Fruit fly (Drosophila melanogaster): ENCODE data around the gene laza.

Gene laza

dm6 chr3L:22460918-22461634 is at the start of gene laza (continued):
- TF ChIP-seq wdn (GFP tag; IDR thresholded peaks at IDR 0.05) = no peak
- TF ChIP-seq tll (GFP tag; optimal IDR thresholded peaks at IDR 0.05) = no peak
- TF ChIP-seq h (optimal IDR thresholded peaks at IDR 0.05) = no peak
- TF ChIP-seq HmgZ (tag; optimal IDR thresholded peaks at IDR 0.05) = peak; percentile 59
- TF ChIP-seq Meics (GFP tag; optimal IDR thresholded peaks at IDR 0.05) = peak; percentile 82
- TF ChIP-seq fu2 (GFP tag; optimal IDR thresholded peaks at IDR 0.05) = no peak
- TF ChIP-seq inv (GFP tag; IDR thresholded peaks at IDR 0.05; ENCODE audit: partially characterized antibody) = no peak
- TF ChIP-seq usp (GFP tag; optimal IDR thresholded peaks at IDR 0.05) = no peak
- no peak for TF ChIP-seq pita (GFP tag; optimal IDR thresholded peaks at IDR 0.05)
- no peak for TF ChIP-seq CG7745 (tag; optimal IDR thresholded peaks at IDR 0.05)
- no peak for TF ChIP-seq CG11696 (GFP tag; IDR thresholded peaks at IDR 0.05)
- no peak for TF ChIP-seq kni (GFP tag; optimal IDR thresholded peaks at IDR 0.05)
- TF ChIP-seq CG43689 (GFP tag; IDR thresholded peaks at IDR 0.05) = no peak
- TF ChIP-seq chif (GFP tag; optimal IDR thresholded peaks at IDR 0.05) = no peak
- no peak for TF ChIP-seq gt (GFP tag; IDR thresholded peaks at IDR 0.05)
- no peak for TF ChIP-seq Usf (GFP tag; optimal IDR thresholded peaks at IDR 0.05)
- no peak for TF ChIP-seq Awh (GFP tag; IDR thresholded peaks at IDR 0.05)
- TF ChIP-seq CG11456 (GFP tag; IDR thresholded peaks at IDR 0.05) = no peak
- no peak for TF ChIP-seq CG33213 (GFP tag; optimal IDR thresholded peaks at IDR 0.05)
- no peak for TF ChIP-seq Abd-B (GFP tag; optimal IDR thresholded peaks at IDR 0.05)
- TF ChIP-seq danr (GFP tag; IDR thresholded peaks at IDR 0.05) = no peak
- TF ChIP-seq her (GFP tag; optimal IDR thresholded peaks at IDR 0.05) = no peak
- TF ChIP-seq NK7.1 (GFP tag; optimal IDR thresholded peaks at IDR 0.05) = no peak
- no peak for TF ChIP-seq ase (GFP tag; IDR thresholded peaks at IDR 0.05)
- TF ChIP-seq tap (tag; optimal IDR thresholded peaks at IDR 0.05) = no peak
- no peak for TF ChIP-seq tna (GFP tag; IDR thresholded peaks at IDR 0.05; ENCODE audit: partially characterized antibody)
- no peak for TF ChIP-seq klu (GFP tag; IDR thresholded peaks at IDR 0.05)
- no peak for TF ChIP-seq CG10274 (GFP tag; optimal IDR thresholded peaks at IDR 0.05)
- no peak for TF ChIP-seq dmrt11E (tag; optimal IDR thresholded peaks at IDR 0.05)
- no peak for TF ChIP-seq CG12071 (GFP tag; optimal IDR thresholded peaks at IDR 0.05)
- TF ChIP-seq aop (GFP tag; IDR thresholded peaks at IDR 0.05) = no peak
- TF ChIP-seq CG18599 (GFP tag; optimal IDR thresholded peaks at IDR 0.05) = no peak
- no peak for TF ChIP-seq yki (optimal IDR thresholded peaks at IDR 0.05)
- TF ChIP-seq Oli (tag; optimal IDR thresholded peaks at IDR 0.05) = peak; percentile 17
- no peak for TF ChIP-seq CG5953 (GFP tag; IDR thresholded peaks at IDR 0.05)
- peak; percentile 31; the same call in 1 of the 2 replicates for TF ChIP-seq amos (GFP tag; IDR thresholded peaks at IDR 0.05; ENCODE audit: partially characterized antibody)
- no peak for TF ChIP-seq trem (tag; optimal IDR thresholded peaks at IDR 0.05)
- TF ChIP-seq org-1 (GFP tag; optimal IDR thresholded peaks at IDR 0.05) = no peak
- TF ChIP-seq CG4404 (GFP tag; IDR thresholded peaks at IDR 0.05) = 0 out of 2 replicates have a peak, but pooled peaks have one; percentile 7
- no peak for TF ChIP-seq NC2α (GFP tag; optimal IDR thresholded peaks at IDR 0.05)
- TF ChIP-seq CG5180 (GFP tag; optimal IDR thresholded peaks at IDR 0.05) = peak; percentile 84
- no peak for TF ChIP-seq CG9215 (GFP tag; IDR thresholded peaks at IDR 0.05)
- no peak for TF ChIP-seq CG1233 (GFP tag; optimal IDR thresholded peaks at IDR 0.05)
- TF ChIP-seq dmrt99B (tag; optimal IDR thresholded peaks at IDR 0.05) = no peak
- TF ChIP-seq Max (GFP tag; optimal IDR thresholded peaks at IDR 0.05) = no peak
- TF ChIP-seq CG1832 (GFP tag; optimal IDR thresholded peaks at IDR 0.05) = no peak
- no peak for TF ChIP-seq bab2 (GFP tag; optimal IDR thresholded peaks at IDR 0.05)
- no peak for TF ChIP-seq CG7963 (GFP tag; IDR thresholded peaks at IDR 0.05; ENCODE audit: partially characterized antibody)
- 0 out of 2 replicates have a peak, but pooled peaks have one; percentile 28 for TF ChIP-seq Nf-YA (GFP tag; IDR thresholded peaks at IDR 0.05)
- TF ChIP-seq bsh (GFP tag; optimal IDR thresholded peaks at IDR 0.05) = no peak
